Worm (Caenorhabditis elegans) whole organism, midembryonic: Measurements from ENCODE around the gene nspc-4.

Experiments
- med-1 ChIP-seq: sonication (generic microtip); optimal IDR thresholded peaks from 2 replicates; lab custom pipeline; 2017; ENCODE audit warnings: missing genetic modification characterization, mild to moderate bottlenecking, missing compliant biosample characterization, antibody characterized with exemption, missing genetic modification reagents; ENCODE audit not compliant: insufficient read depth
- ref-1 ChIP-seq: fragments of 200-800 bp; sonication (Bioruptor generic); conservative IDR thresholded peaks from 2 replicates; pipeline ENCODE4 v1.3.6; 2022; ENCODE audit warnings: missing genetic modification reagents, missing genetic modification characterization, missing compliant biosample characterization
- tab-1 ChIP-seq: fragments of 200-800 bp; sonication (Bioruptor generic); IDR thresholded peaks from 2 replicates; pipeline ENCODE4 v1.3.6; 2022; ENCODE audit warnings: missing genetic modification characterization, missing compliant biosample characterization
- ztf-29 ChIP-seq: fragments of 200-800 bp; sonication (Bioruptor generic); IDR thresholded peaks from 2 replicates; pipeline ENCODE4 v1.3.6; 2022; ENCODE audit warnings: missing genetic modification reagents, missing genetic modification characterization, missing compliant biosample characterization

DNA sequence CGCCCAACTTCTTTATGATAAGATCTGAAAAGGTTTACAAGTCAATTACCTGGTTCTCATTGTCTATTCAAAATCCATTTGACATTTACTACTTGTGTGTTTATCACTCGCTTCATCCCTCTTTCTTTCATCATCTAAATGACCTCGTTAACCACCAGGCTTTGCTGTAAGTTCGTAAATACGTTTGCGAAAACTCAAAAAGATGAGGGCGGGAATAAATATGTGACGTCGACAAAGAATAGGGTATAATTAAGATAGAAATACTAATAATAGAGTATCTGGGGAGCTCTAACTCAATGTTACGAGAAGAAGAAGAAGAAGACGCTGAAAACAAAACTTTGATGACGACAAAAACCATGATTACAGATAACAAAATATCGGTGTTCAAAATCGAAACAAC is 48.7 kb downstream of the nspc-4 start:
- TF ChIP-seq ztf-29 (GFP tag; lab: Robert Waterston, UW) (no peak), ref-1 (GFP tag; lab: Robert Waterston, UW) (no peak), tab-1 (GFP tag; lab: Robert Waterston, UW) (no peak), med-1 (GFP tag; lab: Kevin White, UChicago) (no peak)
